Fruit fly (Drosophila melanogaster): ENCODE results near the gene CG14374.

The CG14374 gene

DNA sequence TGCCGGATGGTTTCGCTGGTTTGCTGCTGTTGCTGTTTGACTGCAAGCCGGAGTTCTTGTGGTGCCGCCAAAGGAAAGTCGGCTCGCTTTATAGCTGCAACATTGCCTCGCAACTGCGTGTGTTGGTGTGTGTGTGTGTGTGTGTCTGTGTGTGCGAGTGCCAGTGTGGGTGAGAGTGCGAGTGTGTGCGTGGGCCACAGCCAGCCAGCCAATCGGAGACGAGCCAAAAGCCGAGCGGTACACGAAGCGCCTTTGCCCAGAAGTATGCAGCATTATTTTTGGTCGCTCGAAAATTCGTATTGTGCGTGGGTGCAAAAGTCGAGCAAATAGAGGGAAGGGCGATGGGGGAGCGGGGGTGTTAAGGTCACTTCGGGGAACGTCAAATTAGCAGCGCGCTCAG, 1.8 kb downstream of the CG14374 start, which contains the start of gene CCHa2:
Gene CCHa2, minus strand, starts transcription at position 65 of the 400 bp plus-strand sequence.
- TF ChIP-seq Dfd (GFP tag; optimal IDR thresholded peaks at IDR 0.05) (peak; percentile 54), OdsH (GFP tag; optimal IDR thresholded peaks at IDR 0.05) (no peak)

DNA sequence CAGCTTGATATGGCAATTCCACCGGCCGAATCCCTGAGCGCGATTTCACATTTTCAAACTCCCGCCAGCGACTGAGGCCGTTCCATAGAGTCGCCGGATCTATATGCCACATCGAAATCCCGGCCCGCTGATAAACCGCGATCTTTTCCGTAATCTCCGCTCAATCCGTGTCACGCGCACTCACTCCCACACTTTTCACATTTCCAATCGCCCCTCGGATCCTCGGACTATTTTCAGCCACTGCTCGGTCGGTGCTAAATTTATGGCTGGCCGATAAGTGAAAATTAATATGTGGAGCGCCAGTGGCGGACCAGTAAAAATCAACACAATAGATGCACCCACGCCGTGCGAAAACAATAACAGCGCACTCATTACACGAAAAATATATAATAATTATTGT, 3.9 kb downstream of the CG14374 start:
- TF ChIP-seq sv (GFP tag; optimal IDR thresholded peaks at IDR 0.05) = no peak
- no peak for TF ChIP-seq CrebA (GFP tag; optimal IDR thresholded peaks at IDR 0.05; ENCODE audit: borderline replicate concordance)
- TF ChIP-seq pan (optimal IDR thresholded peaks at IDR 0.05) = no peak
- TF ChIP-seq sage (GFP tag; optimal IDR thresholded peaks at IDR 0.05) = no peak
- TF ChIP-seq rgr (GFP tag; optimal IDR thresholded peaks at IDR 0.05) = no peak
- no peak for TF ChIP-seq Dif (GFP tag; optimal IDR thresholded peaks at IDR 0.05; ENCODE audit: partially characterized antibody)

DNA sequence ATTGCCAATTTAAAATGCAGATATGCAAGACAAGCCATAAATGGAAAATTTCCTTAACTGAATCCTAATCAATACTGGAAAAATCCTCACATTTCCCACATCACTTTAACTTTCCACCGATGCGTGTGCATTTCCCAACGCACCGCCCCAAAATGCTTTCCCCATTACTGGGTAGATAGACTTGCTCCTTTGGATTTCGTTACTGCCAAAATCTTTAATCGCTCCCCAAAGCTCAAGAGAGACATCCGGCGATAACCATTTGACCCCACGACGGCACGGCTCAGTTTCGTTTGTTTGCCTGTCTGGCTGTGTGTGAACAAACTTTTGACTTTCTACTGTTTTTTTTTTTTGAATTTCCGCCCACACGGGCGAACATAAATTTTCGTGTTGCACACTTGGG, 6.5 kb downstream of the CG14374 start:
- TF ChIP-seq fru (GFP tag; optimal IDR thresholded peaks at IDR 0.05) (peak; percentile 18), Jra (GFP tag; optimal IDR thresholded peaks at IDR 0.05) (no peak)

DNA sequence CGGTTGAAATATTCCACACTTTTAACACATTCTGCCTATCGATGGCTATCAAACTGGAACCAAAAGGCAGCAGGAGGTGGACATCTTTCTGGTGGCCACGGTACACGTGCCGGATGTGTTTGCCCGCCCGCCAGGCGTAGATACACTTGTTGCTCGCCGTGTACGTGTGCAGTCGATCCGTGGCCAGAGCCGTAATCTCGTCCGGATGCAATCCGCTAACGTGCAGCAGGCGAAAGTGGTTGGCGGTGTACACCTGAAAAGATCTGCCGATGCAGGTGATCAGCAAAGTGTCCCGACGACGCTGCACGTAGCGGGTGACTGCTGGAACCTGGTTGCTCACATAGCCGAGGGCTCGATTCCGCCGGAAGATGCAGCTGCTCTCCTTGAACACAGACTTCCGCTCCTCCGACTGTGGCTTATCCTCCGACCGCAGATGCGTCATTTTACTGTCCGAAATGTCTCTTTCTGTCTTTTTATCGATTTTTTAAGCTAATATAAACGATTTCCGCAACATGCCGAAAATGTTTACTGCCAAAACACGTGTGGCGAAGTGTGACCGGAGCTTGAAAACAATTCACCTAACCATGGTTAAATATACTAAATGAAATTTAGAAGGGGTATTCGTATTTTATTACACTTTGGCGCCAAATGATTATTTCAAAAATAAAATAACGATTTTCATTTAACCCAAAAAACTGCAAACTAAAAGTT, 8.6 kb downstream of the CG14374 start, which contains the start of gene CG9799:
Gene CG9799, minus strand, starts transcription at position 550 of the 711 bp plus-strand sequence.
- no peak for TF ChIP-seq lola (GFP tag; optimal IDR thresholded peaks at IDR 0.05)
- no peak for TF ChIP-seq dmrt93B (GFP tag; optimal IDR thresholded peaks at IDR 0.05)
- no peak for TF ChIP-seq CrebA (GFP tag; optimal IDR thresholded peaks at IDR 0.05; ENCODE audit: borderline replicate concordance)
- TF ChIP-seq foxo (GFP tag; optimal IDR thresholded peaks at IDR 0.05) = no peak
- no peak for TF ChIP-seq tai (GFP tag; optimal IDR thresholded peaks at IDR 0.05)
- TF ChIP-seq Myc (optimal IDR thresholded peaks at IDR 0.05) = peak; percentile 14
- no peak for TF ChIP-seq Sp1 (GFP tag; optimal IDR thresholded peaks at IDR 0.05)

DNA sequence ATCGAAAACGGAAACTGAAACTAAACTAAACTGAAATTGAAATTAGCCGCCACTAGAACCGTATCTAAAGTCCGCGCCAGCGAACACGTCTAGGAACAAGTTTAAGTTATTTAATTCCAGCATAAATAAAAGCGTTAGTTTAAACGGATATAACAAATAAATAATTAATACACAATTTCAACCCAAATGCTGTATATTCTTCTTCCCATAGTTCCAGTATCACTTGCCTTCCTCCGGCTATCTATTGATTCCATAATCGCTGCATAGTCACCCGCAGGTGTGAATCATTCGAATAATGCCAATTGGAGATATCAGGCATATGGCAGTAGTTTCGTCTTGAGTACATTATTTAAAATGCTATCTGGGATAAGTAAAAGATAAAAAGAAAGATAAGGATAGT, 11.8 kb downstream of the CG14374 start:
- TF ChIP-seq Hnf4 (GFP tag; optimal IDR thresholded peaks at IDR 0.05) = no peak
- TF ChIP-seq jim (GFP tag; optimal IDR thresholded peaks at IDR 0.05) = no peak
- no peak for TF ChIP-seq pan (optimal IDR thresholded peaks at IDR 0.05)
- no peak for TF ChIP-seq N (GFP tag; optimal IDR thresholded peaks at IDR 0.05)
- no peak for TF ChIP-seq Jra (GFP tag; optimal IDR thresholded peaks at IDR 0.05)
- no peak for TF ChIP-seq Dif (GFP tag; optimal IDR thresholded peaks at IDR 0.05; ENCODE audit: partially characterized antibody)
- TF ChIP-seq ey (GFP tag; optimal IDR thresholded peaks at IDR 0.05) = no peak
- no peak for TF ChIP-seq dsf (GFP tag; optimal IDR thresholded peaks at IDR 0.05; ENCODE audit: borderline replicate concordance)
- TF ChIP-seq Vsx2 (GFP tag; optimal IDR thresholded peaks at IDR 0.05; ENCODE audit: partially characterized antibody) = no peak
- TF ChIP-seq Hr83 (GFP tag; optimal IDR thresholded peaks at IDR 0.05; ENCODE audit: poor library complexity, severe bottlenecking) = no peak
- TF ChIP-seq GATAd (GFP tag; optimal IDR thresholded peaks at IDR 0.05) = no peak
- TF ChIP-seq woc (GFP tag; optimal IDR thresholded peaks at IDR 0.05) = no peak

DNA sequence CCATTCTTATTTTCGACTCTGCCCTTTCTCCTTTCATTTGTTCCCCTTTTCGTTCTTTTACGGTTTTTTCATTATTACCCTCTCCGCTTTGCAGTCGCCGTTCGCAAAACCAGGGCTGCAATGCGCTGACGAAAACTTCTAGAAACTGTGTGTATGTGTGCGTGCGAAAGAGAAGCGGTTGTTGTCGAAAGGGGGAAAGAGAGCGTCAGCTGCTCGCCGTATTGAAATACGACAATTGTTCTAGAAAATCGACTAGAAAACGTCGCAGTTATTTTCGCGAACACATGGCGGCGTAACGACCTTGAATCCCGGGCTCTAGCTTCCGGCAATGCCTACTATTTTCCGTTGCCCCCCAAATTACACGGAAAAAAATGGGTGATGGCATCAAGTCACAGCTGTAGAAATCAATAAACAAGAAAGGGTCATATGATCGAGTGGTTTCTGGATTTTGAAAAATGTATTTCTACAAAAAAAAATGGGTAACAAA, 14.2 kb downstream of the CG14374 start:
- TF ChIP-seq dmrt93B (GFP tag; optimal IDR thresholded peaks at IDR 0.05) (no peak), brk (GFP tag; optimal IDR thresholded peaks at IDR 0.05) (no peak), Dfd (GFP tag; optimal IDR thresholded peaks at IDR 0.05) (no peak), psq (GFP tag; optimal IDR thresholded peaks at IDR 0.05) (peak; percentile 99), tai (GFP tag; optimal IDR thresholded peaks at IDR 0.05) (no peak), lola (GFP tag; optimal IDR thresholded peaks at IDR 0.05) (peak; percentile 56), pan (optimal IDR thresholded peaks at IDR 0.05) (no peak)

Data from whole organism, wandering third instar larva.